Worm (Caenorhabditis elegans): Measurements from ENCODE around the gene Y57G7A.11.

DNA sequence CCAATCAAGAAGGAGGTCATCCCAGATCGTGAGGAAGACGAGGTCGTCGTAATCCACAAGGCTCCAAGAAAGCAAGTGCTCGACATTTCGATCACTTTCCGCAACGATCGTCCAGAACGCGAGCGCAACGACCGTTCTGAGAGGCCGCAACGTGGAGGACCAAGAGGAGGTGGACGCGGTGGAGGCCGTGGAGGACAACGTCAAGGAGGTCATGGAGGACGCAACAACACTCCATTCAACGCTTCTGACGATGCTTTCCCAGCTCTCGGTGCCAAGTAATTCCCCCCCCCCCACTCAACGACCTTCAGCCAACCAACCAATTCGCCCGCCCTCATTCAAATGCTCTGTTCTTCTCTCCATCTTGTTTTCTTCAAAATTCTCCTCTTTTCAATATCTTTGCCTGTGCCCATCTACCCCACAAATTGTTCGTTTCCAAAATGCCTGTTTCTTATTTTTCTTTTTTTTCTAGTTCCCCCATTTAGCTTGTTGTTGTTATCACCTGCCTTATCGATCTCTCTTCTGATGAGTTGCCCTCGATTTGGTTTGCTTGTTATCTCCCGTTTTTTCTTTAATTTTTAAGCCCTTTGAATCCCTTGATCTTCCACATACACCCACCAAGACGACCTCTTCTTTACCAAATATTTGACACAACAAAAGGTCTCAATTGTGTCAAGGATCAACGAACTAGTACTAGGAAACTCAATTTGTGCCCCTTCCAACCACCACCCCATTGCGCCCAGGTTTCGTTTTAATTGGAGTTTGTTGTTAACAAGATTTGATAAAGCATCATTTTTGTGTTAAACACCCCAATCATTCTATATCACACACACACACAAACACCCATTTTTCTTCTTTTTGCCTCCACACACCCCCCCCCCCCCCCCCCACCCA is 45.9 kb upstream of the Y57G7A.11 start:
- no peak for TF ChIP-seq ZK546.5 (tag; optimal IDR thresholded peaks at IDR 0.05)
- no peak for TF ChIP-seq zag-1 (tag; optimal IDR thresholded peaks at IDR 0.05)
- TF ChIP-seq ztf-11 (tag; optimal IDR thresholded peaks at IDR 0.05) = no peak
- no peak for TF ChIP-seq nhr-23 (tag; optimal IDR thresholded peaks at IDR 0.05)
- TF ChIP-seq nhr-25 (tag; optimal IDR thresholded peaks at IDR 0.05) = no peak
- TF ChIP-seq ama-1 (optimal IDR thresholded peaks at IDR 0.05) = no peak
- TF ChIP-seq lin-15B (tag; optimal IDR thresholded peaks at IDR 0.05) = no peak
- no peak for TF ChIP-seq unc-62 (GFP tag; optimal IDR thresholded peaks at IDR 0.05)
- TF ChIP-seq nhr-237 (tag; optimal IDR thresholded peaks at IDR 0.05) = no peak
- no peak for TF ChIP-seq lin-39 (tag; optimal IDR thresholded peaks at IDR 0.05)

Measured in whole organism, L3 larva.